Worm (Caenorhabditis elegans) whole organism, late embryonic: ENCODE measurements around the gene twk-13.

Experiments used
- C08G9.2 ChIP-seq: sonication (generic microtip); optimal IDR thresholded peaks from 2 replicates; lab custom pipeline; 2016; ENCODE audit warnings: mild to moderate bottlenecking, missing genetic modification characterization, moderate library complexity, missing compliant biosample characterization
- K02D7.2 ChIP-seq: sonication (generic microtip); optimal IDR thresholded peaks from 2 replicates; lab custom pipeline; 2017; ENCODE audit warnings: mild to moderate bottlenecking, missing genetic modification characterization, missing compliant biosample characterization
- T23F11.4 ChIP-seq: fragments of 200-800 bp; sonication (Bioruptor generic); optimal IDR thresholded peaks from 2 replicates; lab custom pipeline; 2018; ENCODE audit warnings: mild to moderate bottlenecking, missing genetic modification characterization, missing compliant biosample characterization
- Y22D7AL.16 ChIP-seq: sonication (generic microtip); optimal IDR thresholded peaks from 2 replicates; lab custom pipeline; 2016; ENCODE audit warnings: missing genetic modification characterization, missing compliant biosample characterization
- ceh-14 ChIP-seq: sonication (generic microtip); optimal IDR thresholded peaks from 2 replicates; lab custom pipeline; 2016; ENCODE audit warnings: missing genotype, missing genetic modification characterization, missing compliant biosample characterization
- ceh-19 ChIP-seq: fragments of 200-800 bp; sonication (Bioruptor generic); optimal IDR thresholded peaks from 2 replicates; lab custom pipeline; 2018; ENCODE audit warnings: mild to moderate bottlenecking, missing genetic modification characterization, missing compliant biosample characterization
- ceh-22 ChIP-seq: sonication (generic microtip); optimal IDR thresholded peaks from 2 replicates; lab custom pipeline; 2017; ENCODE audit warnings: missing biosample characterization, missing genetic modification characterization
- ceh-30 ChIP-seq: fragments of 150-350 bp; optimal IDR thresholded peaks from 2 replicates; lab custom pipeline; 2014; ENCODE audit warnings: missing biosample characterization, missing genetic modification characterization
- ceh-31 ChIP-seq: sonication (generic microtip); optimal IDR thresholded peaks from 2 replicates; lab custom pipeline; 2016; ENCODE audit warnings: missing genetic modification characterization, missing compliant biosample characterization
- che-1 ChIP-seq: sonication (generic microtip); optimal IDR thresholded peaks from 2 replicates; lab custom pipeline; 2016; ENCODE audit warnings: mild to moderate bottlenecking, missing genetic modification characterization, missing compliant biosample characterization
- elt-2 ChIP-seq: sonication (generic microtip); optimal IDR thresholded peaks from 2 replicates; lab custom pipeline; 2016; ENCODE audit warnings: missing genetic modification reagents, missing genetic modification characterization, missing compliant biosample characterization
- elt-4 ChIP-seq: sonication (generic microtip); optimal IDR thresholded peaks from 2 replicates; lab custom pipeline; 2016; ENCODE audit warnings: missing genetic modification characterization, missing compliant biosample characterization
- eyg-1 ChIP-seq: sonication (generic microtip); optimal IDR thresholded peaks from 2 replicates; lab custom pipeline; 2016; ENCODE audit warnings: missing genotype, missing genetic modification characterization, missing compliant biosample characterization
- gmeb-2 ChIP-seq: sonication (generic microtip); optimal IDR thresholded peaks from 2 replicates; lab custom pipeline; 2016; ENCODE audit warnings: missing genetic modification characterization, inconsistent platforms, missing compliant biosample characterization
- hlh-30 ChIP-seq: sonication (generic microtip); optimal IDR thresholded peaks from 2 replicates; lab custom pipeline; 2017; ENCODE audit warnings: antibody characterized with exemption, missing genetic modification characterization, missing compliant biosample characterization; ENCODE audit not compliant: insufficient read depth
- lin-11 ChIP-seq: fragments of 200-800 bp; sonication (Bioruptor generic); optimal IDR thresholded peaks from 2 replicates; lab custom pipeline; 2018; ENCODE audit warnings: mild to moderate bottlenecking, missing genetic modification characterization, missing compliant biosample characterization
- madf-2 ChIP-seq: sonication (generic microtip); optimal IDR thresholded peaks from 2 replicates; lab custom pipeline; 2017; ENCODE audit warnings: missing genetic modification characterization, missing compliant biosample characterization
- nfya-1 ChIP-seq: sonication (generic microtip); optimal IDR thresholded peaks from 2 replicates; lab custom pipeline; 2017; ENCODE audit warnings: missing genetic modification characterization, mild to moderate bottlenecking, missing compliant biosample characterization, antibody characterized with exemption, moderate library complexity
- nhr-232 ChIP-seq: sonication (generic microtip); optimal IDR thresholded peaks from 2 replicates; lab custom pipeline; 2016; ENCODE audit warnings: missing genetic modification characterization, missing compliant biosample characterization
- odd-2 ChIP-seq: sonication (generic microtip); optimal IDR thresholded peaks from 2 replicates; lab custom pipeline; 2017; ENCODE audit warnings: antibody characterized with exemption, mild to moderate bottlenecking, missing genetic modification characterization, missing compliant biosample characterization
- pat-9 ChIP-seq: fragments of 200-800 bp; sonication (Bioruptor generic); optimal IDR thresholded peaks from 2 replicates; lab custom pipeline; 2018; ENCODE audit warnings: mild to moderate bottlenecking, missing genetic modification characterization, moderate library complexity, missing compliant biosample characterization
- pha-2 ChIP-seq: sonication (generic microtip); optimal IDR thresholded peaks from 2 replicates; lab custom pipeline; 2017; ENCODE audit warnings: mild to moderate bottlenecking, missing genetic modification characterization, missing compliant biosample characterization
- pqm-1 ChIP-seq: sonication (generic microtip); optimal IDR thresholded peaks from 2 replicates; lab custom pipeline; 2016; ENCODE audit warnings: missing genetic modification characterization, missing compliant biosample characterization
- ref-2 ChIP-seq: sonication (generic microtip); optimal IDR thresholded peaks from 2 replicates; lab custom pipeline; 2016; ENCODE audit warnings: missing genetic modification characterization, missing compliant biosample characterization
- rnt-1 ChIP-seq: sonication (generic microtip); optimal IDR thresholded peaks from 2 replicates; lab custom pipeline; 2016; ENCODE audit warnings: missing genetic modification characterization, missing compliant biosample characterization
- sdc-2 ChIP-seq: sonication (generic microtip); optimal IDR thresholded peaks from 2 replicates; lab custom pipeline; 2016; ENCODE audit warnings: missing genotype, missing genetic modification characterization, missing compliant biosample characterization
- sox-4 ChIP-seq: sonication (generic microtip); optimal IDR thresholded peaks from 2 replicates; lab custom pipeline; 2017; ENCODE audit warnings: mild to moderate bottlenecking, missing genetic modification characterization, inconsistent platforms, missing compliant biosample characterization
- syd-9 ChIP-seq: sonication (generic microtip); optimal IDR thresholded peaks from 2 replicates; lab custom pipeline; 2016; ENCODE audit warnings: mild to moderate bottlenecking, missing genetic modification characterization, moderate library complexity, missing compliant biosample characterization
- ttx-3 ChIP-seq: sonication (generic microtip); optimal IDR thresholded peaks from 2 replicates; lab custom pipeline; 2016; ENCODE audit warnings: missing genetic modification reagents, missing genetic modification characterization, missing compliant biosample characterization

Gene twk-13

ce11 chrV:12300780-12301460, 36.9 kb downstream of the twk-13 start:
- TF ChIP-seq pqm-1 (tag; lab: Kevin White, UChicago) (no peak), nfya-1 (no peak), C08G9.2 (tag; lab: Kevin White, UChicago) (no peak), ceh-19 (GFP tag; lab: Kevin White, UChicago) (no peak), ceh-31 (tag; lab: Kevin White, UChicago) (no peak), K02D7.2 (tag; lab: Kevin White, UChicago) (no peak), elt-4 (tag; lab: Kevin White, UChicago) (no peak)
- TF ChIP-seq, all 69 proteins: peak for 0

ce11 chrV:12300166-12300565, 37.6 kb downstream of the twk-13 start:
- TF ChIP-seq Y22D7AL.16 (tag; lab: Kevin White, UChicago) (no peak), elt-2 (peak; percentile 23), nfya-1 (peak; percentile 55), hlh-30 (peak; percentile 68), ceh-30 (tag; lab: Kevin White, UChicago) (peak; percentile 19), gmeb-2 (tag; lab: Kevin White, UChicago) (no peak)

ce11 chrV:12299244-12299766, 38.5 kb downstream of the twk-13 start:
- no peak for TF ChIP-seq ref-2 (tag; lab: Kevin White, UChicago)
- no peak for TF ChIP-seq rnt-1 (tag; lab: Kevin White, UChicago)
- no peak for TF ChIP-seq eyg-1 (tag; lab: Kevin White, UChicago)
- no peak for TF ChIP-seq syd-9
- no peak for TF ChIP-seq ceh-14 (tag; lab: Kevin White, UChicago)
- TF ChIP-seq hlh-30, result no peak

- TF ChIP-seq nhr-232 (tag; lab: Kevin White, UChicago), result no peak
Measured at ce11 chrV:12298184-12298583, 39.6 kb downstream of the twk-13 start.

- TF ChIP-seq T23F11.4 (GFP tag; lab: Kevin White, UChicago) (no peak), rnt-1 (tag; lab: Kevin White, UChicago) (peak; percentile 14), odd-2 (tag; lab: Kevin White, UChicago) (no peak), madf-2 (no peak), ref-2 (tag; lab: Kevin White, UChicago) (no peak)
- TF ChIP-seq, all 69 proteins: peak for 1
Measured at ce11 chrV:12296794-12297193, 41.0 kb downstream of the twk-13 start.

ce11 chrV:12296122-12296521, 41.7 kb downstream of the twk-13 start:
- no peak for TF ChIP-seq hlh-30
- no peak for TF ChIP-seq pat-9 (tag; lab: Kevin White, UChicago)
- no peak for TF ChIP-seq pha-2 (tag; lab: Kevin White, UChicago)
- TF ChIP-seq che-1 (tag; lab: Kevin White, UChicago), result no peak
- TF ChIP-seq ref-2 (tag; lab: Kevin White, UChicago), result no peak
- TF ChIP-seq C08G9.2 (tag; lab: Kevin White, UChicago), result no peak
- no peak for TF ChIP-seq lin-11 (tag; lab: Kevin White, UChicago)
- TF ChIP-seq ttx-3 (tag; lab: Kevin White, UChicago), result no peak
- TF ChIP-seq sdc-2 (tag; lab: Kevin White, UChicago), result no peak
- TF ChIP-seq ceh-22 (tag; lab: Kevin White, UChicago), result no peak
- TF ChIP-seq sox-4 (tag; lab: Kevin White, UChicago), result no peak
